Fruit fly (Drosophila melanogaster): Measurements from ENCODE around the gene GatA.

GatA gene

dm6 chr3R:19023862-19024261 lies 4.8 kb downstream of the GatA start, which contains the start of the genes CG6005 and CG14286 (continued):
- TF ChIP-seq CG3995 (GFP tag; optimal IDR thresholded peaks at IDR 0.05) (peak; percentile 53), CG10267 (tag; optimal IDR thresholded peaks at IDR 0.05) (peak; percentile 23), Sry-β (GFP tag; optimal IDR thresholded peaks at IDR 0.05) (no peak), tin (GFP tag; optimal IDR thresholded peaks at IDR 0.05) (peak; percentile 36), Myb (GFP tag; optimal IDR thresholded peaks at IDR 0.05) (peak; percentile 46), CG3407 (GFP tag; optimal IDR thresholded peaks at IDR 0.05) (no peak), CG17568 (GFP tag; optimal IDR thresholded peaks at IDR 0.05) (no peak), Hr78 (GFP tag; optimal IDR thresholded peaks at IDR 0.05) (no peak), ranshi (GFP tag; IDR thresholded peaks at IDR 0.05) (peak; percentile 52; the same call in 1 of the 2 replicates), gcm2 (GFP tag; optimal IDR thresholded peaks at IDR 0.05) (no peak), row (GFP tag; IDR thresholded peaks at IDR 0.05) (peak; percentile 53; the same call in 2 of the 3 replicates), hbn (GFP tag; IDR thresholded peaks at IDR 0.05; ENCODE audit: partially characterized antibody) (peak; percentile 80), pros (GFP tag; optimal IDR thresholded peaks at IDR 0.05) (no peak), nom (GFP tag; optimal IDR thresholded peaks at IDR 0.05) (no peak), CG4854 (GFP tag; optimal IDR thresholded peaks at IDR 0.05) (no peak), CG12219 (GFP tag; optimal IDR thresholded peaks at IDR 0.05) (no peak), corto (GFP tag; optimal IDR thresholded peaks at IDR 0.05) (no peak), Dp (GFP tag; optimal IDR thresholded peaks at IDR 0.05) (peak; percentile 59), CG31224 (GFP tag; IDR thresholded peaks at IDR 0.05) (peak; percentile 59; the same call in 1 of the 2 replicates), luna (GFP tag; optimal IDR thresholded peaks at IDR 0.05) (no peak), CG33213 (GFP tag; optimal IDR thresholded peaks at IDR 0.05) (no peak), inv (GFP tag; IDR thresholded peaks at IDR 0.05; ENCODE audit: partially characterized antibody) (peak; percentile 57; the same call in 1 of the 2 replicates), ci (GFP tag; IDR thresholded peaks at IDR 0.05) (peak; percentile 87), bsh (GFP tag; optimal IDR thresholded peaks at IDR 0.05) (peak in 1 of 2 experiments; percentile 38), Deaf1 (tag; optimal IDR thresholded peaks at IDR 0.05) (no peak), sens-2 (GFP tag; IDR thresholded peaks at IDR 0.05) (no peak), odd (GFP tag; optimal IDR thresholded peaks at IDR 0.05) (no peak), dan (GFP tag; IDR thresholded peaks at IDR 0.05) (no peak), en (GFP tag; optimal IDR thresholded peaks at IDR 0.05) (no peak), crp (GFP tag; optimal IDR thresholded peaks at IDR 0.05) (peak; percentile 74 to 97), p53 (GFP tag; optimal IDR thresholded peaks at IDR 0.05) (no peak), CG12236 (GFP tag; optimal IDR thresholded peaks at IDR 0.05) (no peak), Side (GFP tag; optimal IDR thresholded peaks at IDR 0.05) (peak; percentile 33), CG2129 (GFP tag; IDR thresholded peaks at IDR 0.05; ENCODE audit: partially characterized antibody) (peak; percentile 42; the same call in 1 of the 2 replicates), CoRest (tag; optimal IDR thresholded peaks at IDR 0.05) (peak; percentile 34), toy (GFP tag; IDR thresholded peaks at IDR 0.05) (0 out of 2 replicates have a peak, but pooled peaks have one; percentile 8), CG4820 (GFP tag; optimal IDR thresholded peaks at IDR 0.05) (no peak), Oaz (GFP tag; IDR thresholded peaks at IDR 0.05) (no peak), ERR (GFP tag; optimal IDR thresholded peaks at IDR 0.05) (no peak), jing (GFP tag; optimal IDR thresholded peaks at IDR 0.05) (no peak), CG7372 (GFP tag; IDR thresholded peaks at IDR 0.05) (peak; percentile 48; the same call in 1 of the 2 replicates), CG12071 (GFP tag; optimal IDR thresholded peaks at IDR 0.05) (no peak), CG12942 (GFP tag; optimal IDR thresholded peaks at IDR 0.05) (peak; percentile 66), CG31388 (GFP tag; optimal IDR thresholded peaks at IDR 0.05) (no peak), CG15269 (tag; optimal IDR thresholded peaks at IDR 0.05) (peak; percentile 48), Drgx (GFP tag; IDR thresholded peaks at IDR 0.05) (peak; percentile 52), sima (GFP tag; optimal IDR thresholded peaks at IDR 0.05) (no peak), Sin3A (optimal IDR thresholded peaks at IDR 0.05) (peak; percentile 49), CG2116 (GFP tag; optimal IDR thresholded peaks at IDR 0.05) (peak; percentile 53), ind (GFP tag; optimal IDR thresholded peaks at IDR 0.05) (peak; percentile 55), fd96Cb (tag; optimal IDR thresholded peaks at IDR 0.05) (no peak)
